Fruit fly (Drosophila melanogaster): ENCODE data around the gene CG42564.

DNA sequence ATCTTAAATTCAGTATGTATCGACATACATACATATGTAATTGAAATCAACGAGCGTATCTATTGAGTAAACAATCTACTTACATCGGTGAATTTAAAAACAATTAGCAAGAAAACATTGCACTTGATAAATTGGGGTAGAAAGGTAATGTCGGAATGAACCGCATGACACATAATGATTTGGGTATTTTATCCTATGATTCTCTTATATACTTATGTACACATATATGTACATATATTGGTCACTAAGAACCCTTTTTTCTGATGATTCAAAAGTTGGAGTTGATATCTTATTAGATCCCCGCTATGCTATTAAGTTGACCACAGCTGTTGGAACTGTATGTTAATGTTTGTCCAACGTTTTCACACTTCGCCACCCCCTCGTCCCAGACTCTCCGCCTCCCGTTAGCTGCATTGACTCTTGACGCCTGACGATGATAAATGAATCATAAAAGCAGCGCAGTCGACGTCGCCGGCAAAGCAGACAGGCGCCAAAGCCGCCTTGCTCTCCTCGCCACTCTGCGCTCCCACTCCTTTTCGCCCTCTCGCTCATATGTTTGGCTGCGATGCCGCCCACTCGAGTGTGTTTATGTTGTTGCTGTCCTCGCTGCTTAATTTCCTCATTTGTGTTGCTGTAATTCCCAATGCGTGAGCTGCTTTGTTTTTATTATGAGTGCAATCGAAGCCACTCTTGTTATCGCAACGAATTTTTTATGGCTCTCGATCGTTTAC, 21.2 kb upstream of the CG42564 start:
- 0 out of 2 replicates have a peak, but pooled peaks have one; percentile 14 for TF ChIP-seq Bgb (GFP tag; IDR thresholded peaks at IDR 0.05; ENCODE audit: partially characterized antibody)
- TF ChIP-seq NK7.1 (GFP tag; optimal IDR thresholded peaks at IDR 0.05), result no peak
- TF ChIP-seq CG43689 (GFP tag; IDR thresholded peaks at IDR 0.05), result no peak
- peak in 1 of 3 experiments; percentile 40 for TF ChIP-seq lola (GFP tag; optimal IDR thresholded peaks at IDR 0.05)
- no peak for TF ChIP-seq Atf-2 (GFP tag; optimal IDR thresholded peaks at IDR 0.05)
- no peak for TF ChIP-seq eve (GFP tag; optimal IDR thresholded peaks at IDR 0.05)
- no peak for TF ChIP-seq sisA (GFP tag; IDR thresholded peaks at IDR 0.05)

Measured in whole organism, embryonic.